Fruit fly (Drosophila melanogaster) whole organism, embryonic: Measurements from ENCODE around the gene CG6465.
A peak's percentile ranks its signal among the peaks of the same experiment; 100 is the strongest.

Experiments used
- Ada2b ChIP-seq: fragments of 200-800 bp; sonication (Bioruptor generic); IDR thresholded peaks from 2 replicates; pipeline ENCODE4 v1.3.6; 2022; ENCODE audit warnings: missing biosample characterization, missing genetic modification characterization
- B-H1 ChIP-seq: fragments of 200-800 bp; sonication (Bioruptor generic); IDR thresholded peaks from 3 replicates; pipeline ENCODE4 v1.3.6; 2022; ENCODE audit warnings: missing biosample characterization, missing genetic modification characterization
- CG10209 ChIP-seq: fragments of 200-800 bp; sonication (Bioruptor generic); optimal IDR thresholded peaks from 3 replicates; lab custom pipeline; 2017; ENCODE audit warnings: missing biosample characterization, mild to moderate bottlenecking, missing genetic modification characterization, missing genetic modification reagents
- CG10462 ChIP-seq: fragments of 200-800 bp; sonication (Bioruptor generic); optimal IDR thresholded peaks from 2 replicates; lab custom pipeline; 2016; ENCODE audit warnings: missing biosample characterization, missing genetic modification characterization
- CG11456 ChIP-seq: fragments of 200-800 bp; sonication (Bioruptor generic); IDR thresholded peaks from 3 replicates; pipeline ENCODE4 v1.3.6; 2022; ENCODE audit warnings: missing biosample characterization, missing genetic modification characterization
- CG12219 ChIP-seq: fragments of 200-800 bp; sonication (Bioruptor generic); optimal IDR thresholded peaks from 3 replicates; lab custom pipeline; 2018; ENCODE audit warnings: missing biosample characterization, mild to moderate bottlenecking, missing genetic modification characterization
- CG12236 ChIP-seq: fragments of 200-800 bp; sonication (Bioruptor generic); optimal IDR thresholded peaks from 2 replicates; lab custom pipeline; 2016; ENCODE audit warnings: missing biosample characterization, missing genetic modification characterization
- CG12769 ChIP-seq: fragments of 200-800 bp; sonication (Bioruptor generic); optimal IDR thresholded peaks from 2 replicates; lab custom pipeline; 2019; ENCODE audit warnings: missing biosample characterization, mild to moderate bottlenecking, missing genetic modification characterization, moderate library complexity
- CG14965 ChIP-seq: fragments of 200-800 bp; sonication (Bioruptor generic); optimal IDR thresholded peaks from 2 replicates; lab custom pipeline; 2016; ENCODE audit warnings: missing biosample characterization, missing genetic modification characterization, borderline replicate concordance
- CG15696 ChIP-seq: fragments of 200-800 bp; sonication (Bioruptor generic); optimal IDR thresholded peaks from 2 replicates; lab custom pipeline; 2019; ENCODE audit warnings: missing biosample characterization, mild to moderate bottlenecking, missing genetic modification characterization, moderate library complexity
- CG16863 ChIP-seq: fragments of 200-800 bp; sonication (Bioruptor generic); optimal IDR thresholded peaks from 3 replicates; lab custom pipeline; 2016; ENCODE audit warnings: missing biosample characterization, missing genetic modification characterization
- CG18011 ChIP-seq: fragments of 200-800 bp; sonication (Bioruptor generic); optimal IDR thresholded peaks from 2 replicates; lab custom pipeline; 2017; ENCODE audit warnings: missing biosample characterization, missing genetic modification characterization, mild to moderate bottlenecking, moderate library complexity, missing genotype
- CG1832 ChIP-seq: fragments of 200-800 bp; sonication (Bioruptor generic); optimal IDR thresholded peaks from 2 replicates; lab custom pipeline; 2017; ENCODE audit warnings: missing biosample characterization, mild to moderate bottlenecking, missing genetic modification characterization, inconsistent platforms
- CG2202 ChIP-seq: fragments of 200-800 bp; sonication (Bioruptor generic); optimal IDR thresholded peaks from 2 replicates; lab custom pipeline; 2018; ENCODE audit warnings: missing biosample characterization, mild to moderate bottlenecking, missing genetic modification characterization
- CG2875 ChIP-seq: fragments of 200-800 bp; sonication (Bioruptor generic); optimal IDR thresholded peaks from 2 replicates; lab custom pipeline; 2017; ENCODE audit warnings: missing biosample characterization, mild to moderate bottlenecking, missing genetic modification characterization, missing genetic modification reagents
- CG30020 ChIP-seq: fragments of 200-800 bp; optimal IDR thresholded peaks from 2 replicates; lab custom pipeline; 2019; ENCODE audit warnings: missing biosample characterization, mild to moderate bottlenecking, missing genetic modification characterization, moderate library complexity
- CG3281 ChIP-seq: fragments of 200-800 bp; sonication (Bioruptor generic); optimal IDR thresholded peaks from 3 replicates; lab custom pipeline; 2017; ENCODE audit warnings: missing biosample characterization, mild to moderate bottlenecking, missing genetic modification characterization
- CG3838 ChIP-seq: fragments of 200-800 bp; sonication (Bioruptor generic); optimal IDR thresholded peaks from 3 replicates; lab custom pipeline; 2016; ENCODE audit warnings: missing biosample characterization, missing genetic modification characterization
- CG9797 ChIP-seq: fragments of 200-800 bp; sonication (Bioruptor generic); optimal IDR thresholded peaks from 3 replicates; lab custom pipeline; 2018; ENCODE audit warnings: missing biosample characterization, mild to moderate bottlenecking, missing genetic modification characterization
- D19A ChIP-seq: fragments of 200-800 bp; optimal IDR thresholded peaks from 3 replicates; lab custom pipeline; 2019; ENCODE audit warnings: missing biosample characterization, mild to moderate bottlenecking, missing genetic modification characterization, moderate library complexity
- Dll ChIP-seq: fragments of 200-800 bp; sonication (Bioruptor generic); IDR thresholded peaks from 4 replicates; pipeline ENCODE4 v1.3.6; 2022; ENCODE audit warnings: missing biosample characterization, missing genetic modification characterization; ENCODE audit not compliant: partially characterized antibody
- Doc3 ChIP-seq: fragments of 200-800 bp; sonication (Bioruptor generic); IDR thresholded peaks from 3 replicates; pipeline ENCODE4 v1.3.6; 2022; ENCODE audit warnings: missing biosample characterization, missing genetic modification characterization; ENCODE audit not compliant: partially characterized antibody
- E2f1 ChIP-seq: fragments of 200-800 bp; sonication (Bioruptor generic); IDR thresholded peaks from 2 replicates; pipeline ENCODE4 v1.3.6; 2022; ENCODE audit warnings: missing biosample characterization, missing genetic modification characterization
- Hand ChIP-seq: fragments of 200-800 bp; sonication (Bioruptor generic); optimal IDR thresholded peaks from 2 replicates; lab custom pipeline; 2017; ENCODE audit warnings: mild to moderate bottlenecking, missing biosample characterization, missing genetic modification reagents, missing genetic modification characterization
- Hmr ChIP-seq: fragments of 200-800 bp; sonication (Bioruptor generic); optimal IDR thresholded peaks from 3 replicates; lab custom pipeline; 2017; ENCODE audit warnings: mild to moderate bottlenecking, missing biosample characterization, missing genetic modification reagents, missing genetic modification characterization
- Hr39 ChIP-seq: fragments of >200 bp; optimal IDR thresholded peaks from 2 replicates; lab custom pipeline; 2017
- Jarid2 ChIP-seq: fragments of 200-800 bp; sonication (Bioruptor generic); optimal IDR thresholded peaks from 3 replicates; lab custom pipeline; 2017; ENCODE audit warnings: mild to moderate bottlenecking, missing biosample characterization, missing genetic modification reagents, missing genetic modification characterization
- Mad ChIP-seq: fragments of 200-800 bp; sonication (Bioruptor generic); optimal IDR thresholded peaks from 2 replicates; lab custom pipeline; 2016; ENCODE audit warnings: missing biosample characterization, missing genetic modification characterization
- Myb ChIP-seq: fragments of 200-800 bp; sonication (Bioruptor generic); optimal IDR thresholded peaks from 2 replicates; lab custom pipeline; 2016; ENCODE audit warnings: missing biosample characterization, missing genetic modification characterization
- NK7.1 ChIP-seq: fragments of 200-800 bp; sonication (Bioruptor generic); optimal IDR thresholded peaks from 3 replicates; lab custom pipeline; 2016; ENCODE audit warnings: missing biosample characterization, missing genetic modification characterization
- Xbp1 ChIP-seq: fragments of 200-800 bp; sonication (Bioruptor generic); optimal IDR thresholded peaks from 3 replicates; lab custom pipeline; 2016; ENCODE audit warnings: missing biosample characterization, mild to moderate bottlenecking, missing genetic modification characterization
- ap ChIP-seq: fragments of 200-800 bp; sonication (Bioruptor generic); IDR thresholded peaks from 2 replicates; pipeline ENCODE4 v1.3.6; 2022; ENCODE audit warnings: missing biosample characterization, missing genetic modification characterization
- ase ChIP-seq: fragments of 200-800 bp; sonication (Bioruptor generic); IDR thresholded peaks from 3 replicates; pipeline ENCODE4 v1.3.6; 2022; ENCODE audit warnings: missing biosample characterization, missing genetic modification characterization
- bbx ChIP-seq: fragments of 200-800 bp; sonication (Bioruptor generic); IDR thresholded peaks from 2 replicates; pipeline ENCODE4 v1.3.6; 2022; ENCODE audit warnings: missing biosample characterization, missing genetic modification characterization; ENCODE audit not compliant: partially characterized antibody
- cas ChIP-seq: fragments of 200-800 bp; sonication (Bioruptor generic); IDR thresholded peaks from 2 replicates; pipeline ENCODE4 v1.3.6; 2022; ENCODE audit warnings: missing biosample characterization, missing genetic modification characterization
- cg ChIP-seq: fragments of 200-800 bp; sonication (Bioruptor generic); optimal IDR thresholded peaks from 3 replicates; lab custom pipeline; 2019; ENCODE audit warnings: missing biosample characterization, mild to moderate bottlenecking, missing genetic modification characterization, moderate library complexity
- chinmo ChIP-seq: fragments of 200-800 bp; sonication (Bioruptor generic); IDR thresholded peaks from 4 replicates; pipeline ENCODE4 v1.3.6; 2022; ENCODE audit warnings: missing biosample characterization, missing genetic modification characterization; ENCODE audit not compliant: partially characterized antibody
- crc ChIP-seq: fragments of 200-800 bp; sonication (Bioruptor generic); optimal IDR thresholded peaks from 2 replicates; lab custom pipeline; 2016; ENCODE audit warnings: missing biosample characterization, missing genetic modification characterization
- da ChIP-seq: fragments of 200-800 bp; sonication (Bioruptor generic); optimal IDR thresholded peaks from 2 replicates; lab custom pipeline; 2016; ENCODE audit warnings: missing biosample characterization, missing genetic modification characterization
- gsb-n ChIP-seq: fragments of 200-800 bp; sonication (Bioruptor generic); optimal IDR thresholded peaks from 3 replicates; lab custom pipeline; 2018; ENCODE audit warnings: missing biosample characterization, mild to moderate bottlenecking, missing genetic modification characterization
- gt ChIP-seq: fragments of 200-800 bp; sonication (Bioruptor generic); IDR thresholded peaks from 2 replicates; pipeline ENCODE4 v1.3.6; 2022; ENCODE audit warnings: missing biosample characterization, missing genetic modification characterization
- odd ChIP-seq: fragments of 200-800 bp; sonication (Bioruptor generic); optimal IDR thresholded peaks from 2 replicates; lab custom pipeline; 2017; ENCODE audit warnings: missing biosample characterization, mild to moderate bottlenecking, missing genetic modification characterization
- org-1 ChIP-seq: fragments of 200-800 bp; sonication (Bioruptor generic); optimal IDR thresholded peaks from 2 replicates; lab custom pipeline; 2017; ENCODE audit warnings: missing biosample characterization, missing genetic modification characterization
- pzg ChIP-seq: fragments of 200-800 bp; sonication (Bioruptor generic); optimal IDR thresholded peaks from 3 replicates; lab custom pipeline; 2018; ENCODE audit warnings: missing biosample characterization, mild to moderate bottlenecking, missing genetic modification characterization, moderate library complexity
- ro ChIP-seq: fragments of 200-800 bp; sonication (Bioruptor generic); IDR thresholded peaks from 2 replicates; pipeline ENCODE4 v1.3.6; 2022; ENCODE audit warnings: missing biosample characterization, missing genetic modification characterization
- run ChIP-seq: fragments of 200-800 bp; sonication (Bioruptor generic); optimal IDR thresholded peaks from 3 replicates; lab custom pipeline; 2018; ENCODE audit warnings: missing biosample characterization, mild to moderate bottlenecking, missing genetic modification characterization
- salm ChIP-seq: fragments of 200-800 bp; sonication (Bioruptor generic); optimal IDR thresholded peaks from 2 replicates; lab custom pipeline; 2018; ENCODE audit warnings: missing biosample characterization, mild to moderate bottlenecking, missing genetic modification characterization
- tap ChIP-seq: fragments of 200-800 bp; optimal IDR thresholded peaks from 3 replicates; lab custom pipeline; 2019; ENCODE audit warnings: missing biosample characterization, mild to moderate bottlenecking, missing genetic modification characterization, moderate library complexity
- tin ChIP-seq: fragments of 200-800 bp; sonication (Bioruptor generic); optimal IDR thresholded peaks from 3 replicates; lab custom pipeline; 2016; ENCODE audit warnings: missing biosample characterization, missing genetic modification characterization
- tup ChIP-seq: fragments of 200-800 bp; sonication (Bioruptor generic); optimal IDR thresholded peaks from 2 replicates; lab custom pipeline; 2016; ENCODE audit warnings: missing biosample characterization, mild to moderate bottlenecking, missing genetic modification characterization, moderate library complexity
- vnd ChIP-seq: fragments of 200-800 bp; sonication (Bioruptor generic); IDR thresholded peaks from 3 replicates; pipeline ENCODE4 v1.3.6; 2022; ENCODE audit warnings: missing biosample characterization, missing genetic modification characterization; ENCODE audit not compliant: partially characterized antibody

CG6465 gene

dm6 chr3R:10664942-10665341 is 12.1 kb downstream of the CG6465 start (continued):
- peak; percentile 98 for TF ChIP-seq CG14965 (GFP tag; lab: Kevin White, UChicago)
- TF ChIP-seq pzg (GFP tag; lab: Kevin White, UChicago): no peak
- no peak for TF ChIP-seq gt (GFP tag; lab: Robert Waterston, UW)
- peak; percentile 56 for TF ChIP-seq CG3281
- no peak for TF ChIP-seq cas (GFP tag; lab: Robert Waterston, UW)
- TF ChIP-seq Xbp1: peak; percentile 52
- TF ChIP-seq CG9797 (GFP tag; lab: Kevin White, UChicago): peak; percentile 9
- peak; percentile 58 for TF ChIP-seq gsb-n (tag; lab: Kevin White, UChicago)
- TF ChIP-seq CG12769 (tag; lab: Kevin White, UChicago): peak; percentile 56
- peak; percentile 42 for TF ChIP-seq tap (tag; lab: Kevin White, UChicago)
- no peak for TF ChIP-seq crc (GFP tag; lab: Kevin White, UChicago)
- no peak for TF ChIP-seq da (GFP tag; lab: Kevin White, UChicago)
- TF ChIP-seq CG16863 (GFP tag; lab: Kevin White, UChicago): peak; percentile 48
- peak; percentile 54 for TF ChIP-seq org-1 (GFP tag; lab: Kevin White, UChicago)
- TF ChIP-seq D19A (tag; lab: Kevin White, UChicago): peak; percentile 56
- TF ChIP-seq chinmo (GFP tag; lab: Robert Waterston, UW): peak; percentile 98
- peak; percentile 23 for TF ChIP-seq NK7.1 (GFP tag; lab: Kevin White, UChicago)
- TF ChIP-seq E2f1 (GFP tag; lab: Robert Waterston, UW): no peak
- TF ChIP-seq Doc3 (GFP tag; lab: Robert Waterston, UW): no peak
- TF ChIP-seq CG11456 (GFP tag; lab: Robert Waterston, UW): peak; percentile 67; the same call in 2 of the 3 replicates
- TF ChIP-seq vnd (GFP tag; lab: Robert Waterston, UW): no peak
- TF ChIP-seq run (tag; lab: Kevin White, UChicago): peak; percentile 16
- peak; percentile 54 for TF ChIP-seq Hmr (GFP tag; lab: Kevin White, UChicago)
- TF ChIP-seq Ada2b (GFP tag; lab: Robert Waterston, UW): 0 out of 2 replicates have a peak, but pooled peaks have one; percentile 34
- TF ChIP-seq CG10209 (GFP tag; lab: Kevin White, UChicago): peak; percentile 33
- TF ChIP-seq cg (GFP tag; lab: Kevin White, UChicago): peak; percentile 29
- TF ChIP-seq Hand: no peak
- TF ChIP-seq CG18011 (GFP tag; lab: Kevin White, UChicago): no peak
- peak; percentile 75 for TF ChIP-seq CG2875 (GFP tag; lab: Kevin White, UChicago)
- no peak for TF ChIP-seq Hr39 (lab: Kevin White, UChicago)
- peak; percentile 15 for TF ChIP-seq CG2202 (tag; lab: Kevin White, UChicago)
- no peak for TF ChIP-seq CG10462
- peak; percentile 70; the same call in 2 of the 3 replicates for TF ChIP-seq ase (GFP tag; lab: Robert Waterston, UW)
- peak; percentile 74 for TF ChIP-seq odd (GFP tag; lab: Kevin White, UChicago)
- no peak for TF ChIP-seq tup (GFP tag; lab: Kevin White, UChicago)
- TF ChIP-seq ap (GFP tag; lab: Robert Waterston, UW): 0 out of 2 replicates have a peak, but pooled peaks have one; percentile 16
- peak; percentile 13 for TF ChIP-seq salm
- peak; percentile 46 for TF ChIP-seq CG15696 (tag; lab: Kevin White, UChicago)
- peak; percentile 92 for TF ChIP-seq CG1832 (GFP tag; lab: Kevin White, UChicago)
- peak; percentile 84 for TF ChIP-seq Jarid2 (GFP tag; lab: Kevin White, UChicago)
- TF ChIP-seq CG30020: no peak
- no peak for TF ChIP-seq CG12236
- peak; percentile 32 for TF ChIP-seq tin
- peak; percentile 69 for TF ChIP-seq CG12219 (GFP tag; lab: Kevin White, UChicago)
- no peak for TF ChIP-seq Myb
- TF ChIP-seq ro (GFP tag; lab: Robert Waterston, UW): no peak
- no peak for TF ChIP-seq Dll (GFP tag; lab: Robert Waterston, UW)
- TF ChIP-seq bbx (GFP tag; lab: Robert Waterston, UW): peak; percentile 43
- no peak for TF ChIP-seq Mad
- TF ChIP-seq B-H1 (GFP tag; lab: Robert Waterston, UW): no peak; the same call in 2 of the 3 replicates
- no peak for TF ChIP-seq CG3838 (GFP tag; lab: Kevin White, UChicago)
